Fruit fly (Drosophila melanogaster) S2 (cell line): ENCODE results near the gene CG43145.

Experiments
- CG8478 ChIP-seq: fragments of >200 bp; optimal IDR thresholded peaks from 2 replicates; lab custom pipeline; 2018
- CTCF ChIP-seq, 2 experiments: fragments of >200 bp; optimal IDR thresholded peaks; 2 replicates each; lab custom pipeline; 2018

- TF ChIP-seq CG8478 (no peak), CTCF (optimal IDR thresholded peaks at IDR 0.05; lab: Kevin White, UChicago) (no peak)
Observed at dm6 chr2L:3685139-3685851, 16.3 kb upstream of the CG43145 start.
